Worm (Caenorhabditis elegans) whole organism, L3 larva: ENCODE results near the gene Y75B8A.23.

ENCODE experiments used
- aly-2 ChIP-seq: fragments of 150-350 bp; optimal IDR thresholded peaks from 2 replicates; lab custom pipeline; 2014; ENCODE audit warnings: missing biosample characterization, missing genetic modification characterization
- ama-1 ChIP-seq: fragments of 150-350 bp; optimal IDR thresholded peaks from 2 replicates; lab custom pipeline; 2018
- ceh-28 ChIP-seq: fragments of 150-350 bp; optimal IDR thresholded peaks from 2 replicates; lab custom pipeline; 2014; ENCODE audit warnings: missing biosample characterization, missing genetic modification reagents, missing genetic modification characterization
- ceh-82 ChIP-seq: fragments of 150-350 bp; optimal IDR thresholded peaks from 2 replicates; lab custom pipeline; 2014; ENCODE audit warnings: missing biosample characterization, missing genetic modification characterization
- elt-3 ChIP-seq, 3 experiments: fragments of 150-350 bp in 1 of 3; sonication (generic microtip) in 2 of 3; optimal IDR thresholded peaks; 2 replicates in 2 of 3; 4 replicates in 1 of 3; lab custom pipeline; 2014 to 2017; ENCODE audit warnings: missing biosample characterization in 3 of 3, missing genetic modification characterization in 3 of 3
- nfya-1 ChIP-seq: sonication (generic microtip); optimal IDR thresholded peaks from 2 replicates; lab custom pipeline; 2017; ENCODE audit warnings: missing genetic modification characterization, mild to moderate bottlenecking, missing compliant biosample characterization, antibody characterized with exemption, moderate library complexity; ENCODE audit not compliant: insufficient read depth
- nhr-77 ChIP-seq: fragments of 150-350 bp; optimal IDR thresholded peaks from 2 replicates; lab custom pipeline; 2014; ENCODE audit warnings: missing biosample characterization, missing genetic modification characterization
- tbx-2 ChIP-seq: sonication (generic microtip); optimal IDR thresholded peaks from 2 replicates; lab custom pipeline; 2016; ENCODE audit warnings: mild to moderate bottlenecking, missing genetic modification characterization, missing compliant biosample characterization
- ztf-11 ChIP-seq: fragments of 150-350 bp; optimal IDR thresholded peaks from 2 replicates; lab custom pipeline; 2014; ENCODE audit warnings: missing biosample characterization, missing genetic modification characterization

- no peak for TF ChIP-seq ceh-28 (tag; lab: Kevin White, UChicago)
- TF ChIP-seq tbx-2 (tag; lab: Kevin White, UChicago), result no peak
- no peak for TF ChIP-seq ceh-82 (tag; lab: Kevin White, UChicago)
- no peak for TF ChIP-seq aly-2 (tag; lab: Kevin White, UChicago)
- no peak for TF ChIP-seq ztf-11
- TF ChIP-seq ama-1, result no peak
- TF ChIP-seq nfya-1 (tag; lab: Kevin White, UChicago), result no peak
- no peak for TF ChIP-seq nhr-77 (tag; lab: Kevin White, UChicago)
- no peak for TF ChIP-seq elt-3 (tag; optimal IDR thresholded peaks at IDR 0.05; lab: Kevin White, UChicago)
Observed at ce11 chrIII:12299259-12299658, 48.8 kb downstream of the Y75B8A.23 start.
